Worm (Caenorhabditis elegans): ENCODE results near the gene F20E11.7.

F20E11.7 gene

DNA sequence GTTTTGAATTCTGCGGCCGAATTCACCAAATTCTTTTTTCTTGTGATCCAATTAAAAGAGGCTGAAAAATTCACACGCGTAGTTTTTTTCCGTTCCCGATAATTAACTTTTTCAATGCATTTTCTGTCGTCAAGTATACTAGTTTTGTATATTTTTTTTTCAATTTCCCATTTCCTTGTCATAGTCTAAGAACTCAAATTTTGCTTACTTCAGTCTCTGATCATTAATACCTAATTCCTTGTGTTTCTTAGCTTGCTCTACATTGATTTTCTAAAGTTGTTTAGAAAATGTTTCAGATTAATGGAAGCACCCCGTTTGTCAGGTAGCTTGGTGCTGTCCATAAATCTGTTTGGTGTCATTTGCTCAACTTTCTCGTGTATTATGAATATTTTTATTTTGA is 33.5 kb upstream of the F20E11.7 start, which contains the start of gene srbc-27:
Gene srbc-27, plus strand, starts transcription at position 301 of the 400 bp plus-strand sequence.
- TF ChIP-seq F37D6.2 (tag; optimal IDR thresholded peaks at IDR 0.05): no peak
- no peak for TF ChIP-seq ctbp-1 (GFP tag; IDR thresholded peaks at IDR 0.05)
- no peak for TF ChIP-seq pqm-1 (tag; optimal IDR thresholded peaks at IDR 0.05)
- TF ChIP-seq lsy-2 (tag; optimal IDR thresholded peaks at IDR 0.05): no peak
- TF ChIP-seq vab-7 (GFP tag; IDR thresholded peaks at IDR 0.05): no peak
- TF ChIP-seq Y75B8A.6 (GFP tag; IDR thresholded peaks at IDR 0.05): no peak
- no peak for TF ChIP-seq ces-1 (GFP tag; optimal IDR thresholded peaks at IDR 0.05)
- TF ChIP-seq ztf-7 (tag; optimal IDR thresholded peaks at IDR 0.05): no peak
- TF ChIP-seq nhr-28 (tag; optimal IDR thresholded peaks at IDR 0.05): no peak
- TF ChIP-seq D1046.2 (GFP tag; IDR thresholded peaks at IDR 0.05): no peak
- TF ChIP-seq nhr-48 (tag; optimal IDR thresholded peaks at IDR 0.05): no peak
- TF ChIP-seq skn-1 (tag; optimal IDR thresholded peaks at IDR 0.05): no peak
- TF ChIP-seq unc-62 (GFP tag; optimal IDR thresholded peaks at IDR 0.05 in 1 of 2): no peak
- no peak for TF ChIP-seq unc-62 (tag; optimal IDR thresholded peaks at IDR 0.05)
- no peak for TF ChIP-seq nhr-41 (GFP tag; IDR thresholded peaks at IDR 0.05)

DNA sequence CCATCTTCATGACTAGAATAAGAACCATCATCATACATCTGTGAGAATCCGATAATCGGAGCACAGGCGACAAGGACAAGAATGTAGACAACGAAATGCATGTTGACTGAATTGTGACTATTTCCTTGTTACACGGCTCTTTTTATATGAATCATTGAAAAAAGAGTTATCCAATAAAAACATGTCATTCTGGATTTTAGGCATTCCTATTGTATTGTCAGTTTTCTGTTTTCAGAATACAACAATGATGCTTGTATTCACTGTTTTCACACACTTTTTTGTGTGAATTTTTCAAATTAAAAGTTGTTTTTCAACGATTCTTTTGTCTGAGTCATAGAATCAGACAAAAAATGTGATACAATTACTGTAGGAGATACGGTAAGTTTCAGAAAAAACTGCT is 27.9 kb upstream of the F20E11.7 start, which contains the start of gene F20E11.18:
Gene F20E11.18, minus strand, starts transcription at position 101 of the 400 bp plus-strand sequence.
- TF ChIP-seq nhr-28 (tag; optimal IDR thresholded peaks at IDR 0.05): no peak
- TF ChIP-seq saeg-2 (GFP tag; IDR thresholded peaks at IDR 0.05): no peak
- no peak for TF ChIP-seq nhr-77 (tag; optimal IDR thresholded peaks at IDR 0.05)
- TF ChIP-seq unc-39 (tag; optimal IDR thresholded peaks at IDR 0.05): no peak
- TF ChIP-seq ztf-11 (tag; optimal IDR thresholded peaks at IDR 0.05): no peak
- TF ChIP-seq hlh-30 (tag; optimal IDR thresholded peaks at IDR 0.05; ENCODE audit: insufficient read depth): no peak
- TF ChIP-seq dmd-6 (GFP tag; IDR thresholded peaks at IDR 0.05): no peak
- TF ChIP-seq daf-8 (GFP tag; IDR thresholded peaks at IDR 0.05): no peak
- TF ChIP-seq nhr-11 (tag; optimal IDR thresholded peaks at IDR 0.05): no peak
- no peak for TF ChIP-seq snpc-4 (tag; optimal IDR thresholded peaks at IDR 0.05)
- TF ChIP-seq dpl-1 (GFP tag; optimal IDR thresholded peaks at IDR 0.05): no peak
- no peak for TF ChIP-seq set-16 (GFP tag; IDR thresholded peaks at IDR 0.05)
- TF ChIP-seq daf-19 (GFP tag; conservative IDR thresholded peaks at IDR 0.05): no peak

DNA sequence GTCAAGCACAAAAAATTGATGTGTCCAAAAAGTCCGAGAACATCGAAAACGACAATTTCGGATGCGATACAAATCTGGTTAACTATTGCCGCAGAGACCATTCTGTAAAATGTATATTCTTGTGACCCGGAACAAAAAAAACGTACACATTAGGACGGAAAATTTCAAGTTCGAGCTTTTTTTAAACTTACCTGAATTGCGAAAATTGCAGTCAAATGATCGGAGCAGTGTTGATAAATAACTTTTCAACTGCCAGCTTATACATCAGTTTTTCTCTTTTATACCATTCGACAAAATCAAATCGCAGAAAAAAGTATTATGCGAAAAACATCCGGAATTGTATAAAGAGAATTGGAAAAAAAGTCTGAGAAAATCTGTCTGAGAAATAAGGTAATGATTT is 26.1 kb upstream of the F20E11.7 start, which contains the start of gene srsx-2:
Gene srsx-2, minus strand, starts transcription at position 101 of the 400 bp plus-strand sequence.
- no peak for TF ChIP-seq spr-1 (tag; optimal IDR thresholded peaks at IDR 0.05)
- no peak for TF ChIP-seq lim-7 (GFP tag; IDR thresholded peaks at IDR 0.05)
- TF ChIP-seq nhr-6 (tag; optimal IDR thresholded peaks at IDR 0.05): no peak
- no peak for TF ChIP-seq Y48G9A.11 (GFP tag; IDR thresholded peaks at IDR 0.05)
- no peak for TF ChIP-seq F37D6.2 (tag; optimal IDR thresholded peaks at IDR 0.05)
- TF ChIP-seq Y75B8A.6 (GFP tag; IDR thresholded peaks at IDR 0.05): no peak
- no peak for TF ChIP-seq nhr-111 (GFP tag; optimal IDR thresholded peaks at IDR 0.05)
- no peak for TF ChIP-seq lin-39 (tag; optimal IDR thresholded peaks at IDR 0.05)
- TF ChIP-seq hlh-11 (tag; optimal IDR thresholded peaks at IDR 0.05): no peak
- no peak for TF ChIP-seq hif-1 (tag; optimal IDR thresholded peaks at IDR 0.05)

DNA sequence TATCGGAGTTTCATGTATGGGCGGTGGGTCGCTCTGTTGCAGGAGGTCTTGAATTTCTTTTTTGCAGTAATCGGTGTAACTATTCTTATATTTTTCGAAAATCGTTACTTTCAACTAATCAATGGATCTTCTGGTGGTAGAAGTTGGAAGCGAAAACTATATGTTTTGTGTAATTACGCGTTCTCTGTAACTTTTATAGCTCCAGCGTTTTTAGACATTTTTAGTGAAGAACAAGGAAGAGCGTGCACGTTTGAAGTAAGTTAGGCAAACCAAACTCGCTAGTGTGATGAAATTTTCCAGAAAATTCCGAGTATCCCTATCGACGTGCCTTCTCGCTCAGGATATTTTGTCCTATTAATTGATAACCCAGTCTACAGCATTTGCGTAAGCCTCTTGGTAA is 25.0 kb upstream of the F20E11.7 start, which contains the start of gene srh-154:
Gene srh-154, plus strand, starts transcription at position 301 of the 400 bp plus-strand sequence.
- no peak for TF ChIP-seq lin-38 (GFP tag; IDR thresholded peaks at IDR 0.05)
- TF ChIP-seq ceh-28 (tag; optimal IDR thresholded peaks at IDR 0.05): no peak
